Worm (Caenorhabditis elegans) whole organism, L4/young adult: ENCODE data around the gene F59A6.2.

Source experiments
- dao-5 ChIP-seq: sonication (generic microtip); optimal IDR thresholded peaks from 2 replicates; lab custom pipeline; 2016; ENCODE audit warnings: missing genotype, missing genetic modification characterization, moderate library complexity, missing compliant biosample characterization
- him-1 ChIP-seq: sonication (generic microtip); optimal IDR thresholded peaks from 2 replicates; lab custom pipeline; 2016; ENCODE audit warnings: missing genotype, missing genetic modification reagents, missing genetic modification characterization, missing compliant biosample characterization

ce11 chrII:5016144-5016543, 1.6 kb downstream of the F59A6.2 start:
- TF ChIP-seq him-1 (tag; lab: Kevin White, UChicago) (no peak), dao-5 (tag; lab: Kevin White, UChicago) (no peak)
